Fruit fly (Drosophila melanogaster): ENCODE results near the gene Manf.

Gene Manf

DNA sequence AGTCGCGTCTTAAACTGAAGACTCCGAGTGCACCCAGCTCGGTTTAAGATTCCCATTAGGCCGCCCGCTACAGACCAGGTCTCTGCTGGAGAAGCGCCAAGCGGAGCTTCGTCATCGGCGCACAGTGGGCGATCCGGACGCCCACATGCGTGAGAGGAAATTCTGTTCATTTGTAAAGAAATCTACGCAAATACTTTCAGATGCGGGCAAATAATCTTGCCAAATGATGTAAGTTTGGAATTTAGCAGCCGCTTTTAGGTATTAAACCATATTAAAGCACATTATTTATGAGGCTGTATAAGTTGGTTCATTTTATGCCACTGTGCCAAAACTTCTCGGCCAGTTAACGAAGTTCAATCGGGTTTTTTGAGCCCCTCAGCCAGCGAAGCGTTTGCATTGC, 19.1 kb downstream of the Manf start, which contains the start of gene js (continued):
- TF ChIP-seq E2f2 (GFP tag; IDR thresholded peaks at IDR 0.05) = peak; percentile 21; the same call in 1 of the 2 replicates
- TF ChIP-seq salm (tag; optimal IDR thresholded peaks at IDR 0.05) = no peak
- TF ChIP-seq CG12769 (tag; optimal IDR thresholded peaks at IDR 0.05) = peak; percentile 16
- TF ChIP-seq CG10321 (GFP tag; IDR thresholded peaks at IDR 0.05) = no peak
- no peak for TF ChIP-seq fd96Cb (tag; optimal IDR thresholded peaks at IDR 0.05)
- TF ChIP-seq Awh (GFP tag; IDR thresholded peaks at IDR 0.05) = no peak
- no peak for TF ChIP-seq Vsx1 (GFP tag; optimal IDR thresholded peaks at IDR 0.05)
- TF ChIP-seq bowl (GFP tag; IDR thresholded peaks at IDR 0.05) = no peak
- TF ChIP-seq CG17385 (GFP tag; optimal IDR thresholded peaks at IDR 0.05) = peak; percentile 5
- no peak for TF ChIP-seq Kr (GFP tag; optimal IDR thresholded peaks at IDR 0.05)
- no peak for TF ChIP-seq bsh (GFP tag; optimal IDR thresholded peaks at IDR 0.05)
- TF ChIP-seq HLH4C (GFP tag; IDR thresholded peaks at IDR 0.05; ENCODE audit: partially characterized antibody) = no peak
- no peak for TF ChIP-seq CG18764 (GFP tag; optimal IDR thresholded peaks at IDR 0.05)
- no peak for TF ChIP-seq CG13894 (tag; optimal IDR thresholded peaks at IDR 0.05)
- TF ChIP-seq Dref (GFP tag; IDR thresholded peaks at IDR 0.05) = no peak
- TF ChIP-seq CG15479 (GFP tag; optimal IDR thresholded peaks at IDR 0.05) = no peak
- TF ChIP-seq Ssrp (tag; optimal IDR thresholded peaks at IDR 0.05) = no peak
- no peak for TF ChIP-seq BtbVII (GFP tag; optimal IDR thresholded peaks at IDR 0.05)
- no peak for TF ChIP-seq kni (GFP tag; optimal IDR thresholded peaks at IDR 0.05)
- TF ChIP-seq Hmx (GFP tag; optimal IDR thresholded peaks at IDR 0.05) = no peak
- peak; percentile 21 for TF ChIP-seq Blimp-1 (GFP tag; optimal IDR thresholded peaks at IDR 0.05)
- TF ChIP-seq Dp (GFP tag; optimal IDR thresholded peaks at IDR 0.05) = no peak
- TF ChIP-seq CG7357 (GFP tag; IDR thresholded peaks at IDR 0.05) = no peak
- no peak for TF ChIP-seq sob (GFP tag; IDR thresholded peaks at IDR 0.05)
- no peak for TF ChIP-seq repo (GFP tag; optimal IDR thresholded peaks at IDR 0.05)
- TF ChIP-seq bab2 (GFP tag; optimal IDR thresholded peaks at IDR 0.05) = no peak
- no peak for TF ChIP-seq stc (GFP tag; IDR thresholded peaks at IDR 0.05)
- 0 out of 3 replicates have a peak, but pooled peaks have one; percentile 23 for TF ChIP-seq tgo (GFP tag; IDR thresholded peaks at IDR 0.05)
- TF ChIP-seq CG4424 (GFP tag; optimal IDR thresholded peaks at IDR 0.05) = no peak
- TF ChIP-seq Mrtf (GFP tag; IDR thresholded peaks at IDR 0.05) = no peak
- no peak for TF ChIP-seq Max (GFP tag; optimal IDR thresholded peaks at IDR 0.05)
- no peak for TF ChIP-seq CG2889 (GFP tag; IDR thresholded peaks at IDR 0.05)
- TF ChIP-seq dati (GFP tag; IDR thresholded peaks at IDR 0.05) = no peak
- TF ChIP-seq CG6765 (GFP tag; optimal IDR thresholded peaks at IDR 0.05) = no peak
- no peak for TF ChIP-seq CG9609 (GFP tag; optimal IDR thresholded peaks at IDR 0.05)
- TF ChIP-seq CG7786 (GFP tag; optimal IDR thresholded peaks at IDR 0.05) = no peak
- no peak for TF ChIP-seq chif (GFP tag; optimal IDR thresholded peaks at IDR 0.05)
- TF ChIP-seq dan (GFP tag; IDR thresholded peaks at IDR 0.05) = no peak
- TF ChIP-seq Meics (GFP tag; optimal IDR thresholded peaks at IDR 0.05) = peak; percentile 10
- TF ChIP-seq nom (GFP tag; optimal IDR thresholded peaks at IDR 0.05) = no peak
- TF ChIP-seq CG17829 (tag; optimal IDR thresholded peaks at IDR 0.05) = no peak
- peak; percentile 49 for TF ChIP-seq sens (GFP tag)
- no peak for TF ChIP-seq otp (GFP tag; IDR thresholded peaks at IDR 0.05)
- TF ChIP-seq sisA (GFP tag; IDR thresholded peaks at IDR 0.05) = 0 out of 2 replicates have a peak, but pooled peaks have one; percentile 9
- TF ChIP-seq CG4707 (GFP tag; optimal IDR thresholded peaks at IDR 0.05) = peak; percentile 25
- no peak for TF ChIP-seq CG18011 (GFP tag; optimal IDR thresholded peaks at IDR 0.05)
- no peak for TF ChIP-seq jigr1 (GFP tag; IDR thresholded peaks at IDR 0.05)
- no peak for TF ChIP-seq CG10274 (GFP tag; optimal IDR thresholded peaks at IDR 0.05)
- TF ChIP-seq fd64A (GFP tag; optimal IDR thresholded peaks at IDR 0.05) = no peak
- TF ChIP-seq CG12236 (GFP tag; optimal IDR thresholded peaks at IDR 0.05) = no peak
- TF ChIP-seq z (GFP tag; IDR thresholded peaks at IDR 0.05) = no peak
- no peak for TF ChIP-seq CG17802 (tag; optimal IDR thresholded peaks at IDR 0.05)
